Fruit fly (Drosophila melanogaster): Measurements from ENCODE around the gene Efa6.

Gene Efa6

dm6 chr3R:22634549-22635410, 47.2 kb downstream of the Efa6 start (continued):
- TF ChIP-seq otp (GFP tag; IDR thresholded peaks at IDR 0.05) = no peak
- no peak for TF ChIP-seq p53 (GFP tag; optimal IDR thresholded peaks at IDR 0.05)
- TF ChIP-seq CG13296 (GFP tag; optimal IDR thresholded peaks at IDR 0.05) = peak; percentile 46
- TF ChIP-seq CG8944 (GFP tag; optimal IDR thresholded peaks at IDR 0.05) = no peak
- TF ChIP-seq Trl (optimal IDR thresholded peaks at IDR 0.05) = no peak
- TF ChIP-seq Trl (GFP tag; optimal IDR thresholded peaks at IDR 0.05) = no peak
- TF ChIP-seq her (GFP tag; optimal IDR thresholded peaks at IDR 0.05) = no peak
- TF ChIP-seq hkb (optimal IDR thresholded peaks at IDR 0.05) = no peak
- no peak for TF ChIP-seq hkb (GFP tag; IDR thresholded peaks at IDR 0.05)
- TF ChIP-seq seq (GFP tag; IDR thresholded peaks at IDR 0.05) = no peak
- no peak for TF ChIP-seq Oaz (GFP tag; IDR thresholded peaks at IDR 0.05)
- peak; percentile 64 for TF ChIP-seq sens (GFP tag)
- peak; percentile 10 for TF ChIP-seq CG9727 (GFP tag; optimal IDR thresholded peaks at IDR 0.05)
- TF ChIP-seq CG1647 (GFP tag; optimal IDR thresholded peaks at IDR 0.05) = no peak
- no peak for TF ChIP-seq CG10147 (GFP tag; optimal IDR thresholded peaks at IDR 0.05)
- TF ChIP-seq CG9797 (GFP tag; optimal IDR thresholded peaks at IDR 0.05) = no peak
- no peak for TF ChIP-seq CG2202 (tag; optimal IDR thresholded peaks at IDR 0.05)
- no peak for TF ChIP-seq mld (GFP tag; IDR thresholded peaks at IDR 0.05; ENCODE audit: partially characterized antibody)
- no peak for TF ChIP-seq CG14965 (GFP tag; optimal IDR thresholded peaks at IDR 0.05; ENCODE audit: borderline replicate concordance)
- TF ChIP-seq CG3281 (GFP tag; optimal IDR thresholded peaks at IDR 0.05) = no peak
- no peak for TF ChIP-seq Dref (GFP tag; IDR thresholded peaks at IDR 0.05)
- no peak for TF ChIP-seq Doc2 (GFP tag; IDR thresholded peaks at IDR 0.05)
- peak; percentile 14 for TF ChIP-seq tap (tag; optimal IDR thresholded peaks at IDR 0.05)
- TF ChIP-seq CG13624 (GFP tag; optimal IDR thresholded peaks at IDR 0.05) = no peak
- no peak for TF ChIP-seq HLH54F (GFP tag; optimal IDR thresholded peaks at IDR 0.05)
- no peak for TF ChIP-seq CG10543 (GFP tag; optimal IDR thresholded peaks at IDR 0.05)
- TF ChIP-seq Oli (tag; optimal IDR thresholded peaks at IDR 0.05) = no peak
- TF ChIP-seq nerfin-1 (tag; optimal IDR thresholded peaks at IDR 0.05) = peak; percentile 62
- peak; percentile 48 for TF ChIP-seq fd64A (GFP tag; optimal IDR thresholded peaks at IDR 0.05)
- TF ChIP-seq aop (GFP tag; IDR thresholded peaks at IDR 0.05) = no peak
- peak; percentile 0 for TF ChIP-seq stwl (tag; optimal IDR thresholded peaks at IDR 0.05)
- no peak for TF ChIP-seq CG43689 (GFP tag; IDR thresholded peaks at IDR 0.05)
- TF ChIP-seq MESR4 (GFP tag; optimal IDR thresholded peaks at IDR 0.05) = no peak
- TF ChIP-seq pum (GFP tag; optimal IDR thresholded peaks at IDR 0.05) = no peak
- TF ChIP-seq tx (GFP tag; optimal IDR thresholded peaks at IDR 0.05) = no peak
- no peak for TF ChIP-seq CG12071 (GFP tag; optimal IDR thresholded peaks at IDR 0.05)
- TF ChIP-seq Taf1 (GFP tag; IDR thresholded peaks at IDR 0.05) = no peak
- no peak for TF ChIP-seq row (GFP tag; IDR thresholded peaks at IDR 0.05)
- TF ChIP-seq CG5180 (GFP tag; optimal IDR thresholded peaks at IDR 0.05) = peak; percentile 22
- TF ChIP-seq Bteb2 (GFP tag; optimal IDR thresholded peaks at IDR 0.05) = no peak
- no peak for TF ChIP-seq Ets97D (GFP tag; optimal IDR thresholded peaks at IDR 0.05)
- TF ChIP-seq Opbp (GFP tag; IDR thresholded peaks at IDR 0.05; ENCODE audit: partially characterized antibody) = no peak
- TF ChIP-seq nau (GFP tag; optimal IDR thresholded peaks at IDR 0.05) = peak; percentile 19
- no peak for TF ChIP-seq bbx (GFP tag; IDR thresholded peaks at IDR 0.05; ENCODE audit: partially characterized antibody)
- no peak for TF ChIP-seq CG2129 (GFP tag; IDR thresholded peaks at IDR 0.05; ENCODE audit: partially characterized antibody)
- no peak for TF ChIP-seq danr (GFP tag; IDR thresholded peaks at IDR 0.05)
- no peak for TF ChIP-seq CG1602 (GFP tag; optimal IDR thresholded peaks at IDR 0.05)
- no peak for TF ChIP-seq CG5245 (GFP tag; optimal IDR thresholded peaks at IDR 0.05)
- no peak for TF ChIP-seq CG15073 (GFP tag; optimal IDR thresholded peaks at IDR 0.05)
- no peak for TF ChIP-seq shn (GFP tag; optimal IDR thresholded peaks at IDR 0.05)
- TF ChIP-seq CG6689 (GFP tag; IDR thresholded peaks at IDR 0.05) = no peak
